Worm (Caenorhabditis elegans) whole organism, young adult: ENCODE measurements around the gene F59B1.4.
A peak's percentile ranks its signal among the peaks of the same experiment; 100 is the strongest.

Experiments
- D2030.7 ChIP-seq: fragments of 200-800 bp; sonication (Bioruptor generic); IDR thresholded peaks from 2 replicates; pipeline ENCODE4 v1.3.6; 2022; ENCODE audit warnings: missing genetic modification reagents, missing genetic modification characterization, missing compliant biosample characterization
- F22D6.2 ChIP-seq: sonication (generic microtip); optimal IDR thresholded peaks from 2 replicates; lab custom pipeline; 2016; ENCODE audit warnings: mild to moderate bottlenecking, missing genetic modification characterization, missing compliant biosample characterization
- F33H1.4 ChIP-seq: fragments of 200-800 bp; sonication (Bioruptor generic); IDR thresholded peaks from 2 replicates; pipeline ENCODE4 v1.3.6; 2022; ENCODE audit warnings: missing genetic modification reagents, missing genetic modification characterization, missing compliant biosample characterization
- F39B2.1 ChIP-seq: fragments of 200-800 bp; sonication (Bioruptor generic); IDR thresholded peaks from 2 replicates; pipeline ENCODE4 v1.3.6; 2022; ENCODE audit warnings: missing genetic modification reagents, missing genetic modification characterization, missing compliant biosample characterization
- T07F8.4 ChIP-seq: sonication (generic microtip); optimal IDR thresholded peaks from 2 replicates; lab custom pipeline; 2016; ENCODE audit warnings: mild to moderate bottlenecking, missing genetic modification characterization, moderate library complexity, missing compliant biosample characterization
- Y95B8A.8 ChIP-seq: fragments of 200-800 bp; sonication (Bioruptor generic); IDR thresholded peaks from 2 replicates; pipeline ENCODE4 v1.3.6; 2022; ENCODE audit warnings: missing genetic modification reagents, missing genetic modification characterization, missing compliant biosample characterization
- bed-1 ChIP-seq: fragments of 200-800 bp; sonication (Bioruptor generic); IDR thresholded peaks from 2 replicates; pipeline ENCODE4 v1.3.6; 2022; ENCODE audit warnings: missing genetic modification reagents, missing genetic modification characterization, missing compliant biosample characterization
- bed-2 ChIP-seq: fragments of 200-800 bp; sonication (Bioruptor generic); IDR thresholded peaks from 2 replicates; pipeline ENCODE4 v1.3.6; 2022; ENCODE audit warnings: missing genetic modification reagents, missing genetic modification characterization, missing compliant biosample characterization
- ccch-3 ChIP-seq: fragments of 200-800 bp; sonication (Bioruptor generic); optimal IDR thresholded peaks from 2 replicates; lab custom pipeline; 2018; ENCODE audit warnings: mild to moderate bottlenecking, missing genetic modification characterization, missing compliant biosample characterization
- ceh-27 ChIP-seq: fragments of 200-800 bp; sonication (Bioruptor generic); optimal IDR thresholded peaks from 2 replicates; lab custom pipeline; 2018; ENCODE audit warnings: mild to moderate bottlenecking, missing genetic modification characterization, moderate library complexity, missing compliant biosample characterization
- ceh-40 ChIP-seq: fragments of 200-800 bp; sonication (Bioruptor generic); IDR thresholded peaks from 2 replicates; pipeline ENCODE4 v1.3.6; 2022; ENCODE audit warnings: missing genetic modification characterization, missing compliant biosample characterization
- dox-1 ChIP-seq: fragments of 200-800 bp; sonication (Bioruptor generic); IDR thresholded peaks from 2 replicates; pipeline ENCODE4 v1.3.6; 2022; ENCODE audit warnings: missing genetic modification reagents, missing genetic modification characterization, missing compliant biosample characterization
- egl-44 ChIP-seq: fragments of 200-800 bp; sonication (Bioruptor generic); IDR thresholded peaks from 2 replicates; pipeline ENCODE4 v1.3.6; 2022; ENCODE audit warnings: missing genetic modification reagents, missing genetic modification characterization, missing compliant biosample characterization
- egrh-3 ChIP-seq: fragments of 200-800 bp; sonication (Bioruptor generic); IDR thresholded peaks from 2 replicates; pipeline ENCODE4 v1.3.6; 2022; ENCODE audit warnings: missing genetic modification reagents, missing genetic modification characterization, missing compliant biosample characterization
- fkh-3 ChIP-seq: sonication (generic microtip); optimal IDR thresholded peaks from 2 replicates; lab custom pipeline; 2016; ENCODE audit warnings: mild to moderate bottlenecking, missing genetic modification characterization, missing compliant biosample characterization
- him-1 ChIP-seq: sonication (generic microtip); optimal IDR thresholded peaks from 2 replicates; lab custom pipeline; 2016; ENCODE audit warnings: missing genotype, missing genetic modification reagents, missing genetic modification characterization, missing compliant biosample characterization
- hlh-12 ChIP-seq: sonication (generic microtip); optimal IDR thresholded peaks from 2 replicates; lab custom pipeline; 2016; ENCODE audit warnings: missing genetic modification characterization, missing compliant biosample characterization
- hlh-26 ChIP-seq: fragments of 200-800 bp; sonication (Bioruptor generic); conservative IDR thresholded peaks from 2 replicates; pipeline ENCODE4 v1.3.6; 2022; ENCODE audit warnings: missing genetic modification reagents, missing genetic modification characterization, missing compliant biosample characterization
- hmg-1.2 ChIP-seq: fragments of 200-800 bp; sonication (Bioruptor generic); IDR thresholded peaks from 2 replicates; pipeline ENCODE4 v1.3.6; 2022; ENCODE audit warnings: missing genetic modification reagents, missing genetic modification characterization, missing compliant biosample characterization
- hmg-20 ChIP-seq: fragments of 200-800 bp; sonication (Bioruptor generic); IDR thresholded peaks from 2 replicates; pipeline ENCODE4 v1.3.6; 2022; ENCODE audit warnings: missing genetic modification reagents, missing genetic modification characterization, missing compliant biosample characterization
- hsf-1 ChIP-seq: fragments of 200-800 bp; sonication (Bioruptor generic); IDR thresholded peaks from 2 replicates; pipeline ENCODE4 v1.3.6; 2022; ENCODE audit warnings: missing genetic modification reagents, missing genetic modification characterization, missing compliant biosample characterization
- lag-1 ChIP-seq: fragments of 200-800 bp; sonication (Bioruptor generic); IDR thresholded peaks from 2 replicates; pipeline ENCODE4 v1.3.6; 2022; ENCODE audit warnings: missing genetic modification reagents, missing genetic modification characterization, missing compliant biosample characterization
- let-526 ChIP-seq: fragments of 200-800 bp; sonication (Bioruptor generic); IDR thresholded peaks from 2 replicates; pipeline ENCODE4 v1.3.6; 2022; ENCODE audit warnings: missing genetic modification reagents, missing genetic modification characterization, missing compliant biosample characterization
- lin-26 ChIP-seq: fragments of 200-800 bp; sonication (Bioruptor generic); IDR thresholded peaks from 2 replicates; pipeline ENCODE4 v1.3.6; 2022; ENCODE audit warnings: missing genetic modification reagents, missing genetic modification characterization, missing compliant biosample characterization
- lin-40 ChIP-seq: sonication (generic microtip); optimal IDR thresholded peaks from 2 replicates; lab custom pipeline; 2016; ENCODE audit warnings: missing genetic modification characterization, mild to moderate bottlenecking, missing compliant biosample characterization, missing genotype, missing genetic modification reagents
- lir-1 ChIP-seq: fragments of 200-800 bp; sonication (Bioruptor generic); conservative IDR thresholded peaks from 2 replicates; pipeline ENCODE4 v1.3.6; 2022; ENCODE audit warnings: missing genetic modification reagents, missing genetic modification characterization, missing compliant biosample characterization
- madf-10 ChIP-seq: sonication (generic microtip); optimal IDR thresholded peaks from 2 replicates; lab custom pipeline; 2016; ENCODE audit warnings: mild to moderate bottlenecking, missing genetic modification characterization, missing compliant biosample characterization
- madf-8 ChIP-seq: fragments of 200-800 bp; sonication (Bioruptor generic); conservative IDR thresholded peaks from 2 replicates; pipeline ENCODE4 v1.3.6; 2022; ENCODE audit warnings: missing genetic modification reagents, missing genetic modification characterization, missing compliant biosample characterization
- mxl-1 ChIP-seq: sonication (generic microtip); optimal IDR thresholded peaks from 2 replicates; lab custom pipeline; 2016; ENCODE audit warnings: missing genetic modification characterization, missing compliant biosample characterization
- nhr-80 ChIP-seq: sonication (generic microtip); optimal IDR thresholded peaks from 2 replicates; lab custom pipeline; 2016; ENCODE audit warnings: missing genetic modification characterization, missing compliant biosample characterization
- pbrm-1 ChIP-seq: fragments of 200-800 bp; sonication (Bioruptor generic); IDR thresholded peaks from 2 replicates; pipeline ENCODE4 v1.3.6; 2022; ENCODE audit warnings: missing genetic modification reagents, missing genetic modification characterization, missing compliant biosample characterization
- rpc-1 ChIP-seq, 2 experiments: fragments of 150-350 bp in 1 of 2; sonication (generic microtip) in 1 of 2; optimal IDR thresholded peaks; 2 replicates each; lab custom pipeline; 2014 to 2018; ENCODE audit warnings: missing biosample characterization in 1 of 2, missing genetic modification characterization in 1 of 2, missing genetic modification reagents in 1 of 2, missing genotype in 1 of 2
- sdz-38 ChIP-seq: sonication (generic microtip); optimal IDR thresholded peaks from 2 replicates; lab custom pipeline; 2016; ENCODE audit warnings: missing genotype, missing genetic modification characterization, missing compliant biosample characterization
- snpc-1.3 ChIP-seq: sonication (generic microtip); optimal IDR thresholded peaks from 2 replicates; lab custom pipeline; 2017; ENCODE audit warnings: missing genetic modification characterization, mild to moderate bottlenecking, missing compliant biosample characterization, antibody characterized with exemption, moderate library complexity, missing genotype, missing genetic modification reagents; ENCODE audit not compliant: insufficient read depth
- snpc-4 ChIP-seq, 5 experiments: fragments of 150-350 bp in 1 of 5; sonication (generic microtip) in 4 of 5; optimal IDR thresholded peaks; 2 replicates each; lab custom pipeline; 2014 to 2018; ENCODE audit warnings: missing genetic modification characterization in 5 of 5, missing biosample characterization in 3 of 5, antibody characterized with exemption in 2 of 5, mild to moderate bottlenecking in 2 of 5, missing compliant biosample characterization in 2 of 5, missing genotype in 2 of 5, moderate library complexity in 2 of 5, missing genetic modification reagents in 1 of 5
- somi-1 ChIP-seq: fragments of 200-800 bp; sonication (Bioruptor generic); optimal IDR thresholded peaks from 2 replicates; lab custom pipeline; 2018; ENCODE audit warnings: mild to moderate bottlenecking, missing genetic modification characterization, missing compliant biosample characterization
- tlf-1 ChIP-seq: fragments of 200-800 bp; sonication (Bioruptor generic); optimal IDR thresholded peaks from 2 replicates; lab custom pipeline; 2018; ENCODE audit warnings: mild to moderate bottlenecking, missing genetic modification characterization, missing compliant biosample characterization
- unc-130 ChIP-seq: sonication (generic microtip); optimal IDR thresholded peaks from 2 replicates; lab custom pipeline; 2016; ENCODE audit warnings: missing genetic modification reagents, missing genetic modification characterization, missing compliant biosample characterization
- zim-3 ChIP-seq: sonication (generic microtip); optimal IDR thresholded peaks from 2 replicates; lab custom pipeline; 2017; ENCODE audit warnings: mild to moderate bottlenecking, missing genetic modification characterization, moderate library complexity, missing compliant biosample characterization
- ztf-25 ChIP-seq: fragments of 200-800 bp; sonication (Bioruptor generic); IDR thresholded peaks from 2 replicates; pipeline ENCODE4 v1.3.6; 2022; ENCODE audit warnings: missing genetic modification reagents, missing genetic modification characterization, missing compliant biosample characterization
- ztf-26 ChIP-seq: sonication (generic microtip); optimal IDR thresholded peaks from 2 replicates; lab custom pipeline; 2017; ENCODE audit warnings: missing genetic modification characterization, missing compliant biosample characterization
- ztf-28 ChIP-seq: fragments of 200-800 bp; sonication (Bioruptor generic); IDR thresholded peaks from 2 replicates; pipeline ENCODE4 v1.3.6; 2022; ENCODE audit warnings: missing genetic modification reagents, missing genetic modification characterization, missing compliant biosample characterization

Gene F59B1.4

DNA sequence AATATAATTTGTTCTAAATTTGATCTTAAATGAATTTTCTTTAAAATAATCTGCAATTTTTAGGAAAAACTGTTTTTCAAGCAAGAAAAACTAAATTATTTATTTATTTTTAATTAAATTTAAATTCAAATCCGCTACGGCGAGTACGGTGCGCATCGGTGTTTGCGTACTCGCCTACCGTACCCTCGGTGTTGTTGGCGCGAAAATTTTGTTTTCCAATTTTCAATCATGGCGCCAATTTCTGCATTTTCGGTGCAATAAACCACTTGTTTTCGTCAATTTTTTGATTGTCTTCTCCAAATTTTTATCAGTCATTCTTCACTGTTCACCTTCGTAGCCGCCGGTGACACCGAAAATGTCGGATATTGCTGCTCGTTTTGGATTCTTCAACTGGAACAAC lies 48.0 kb downstream of the F59B1.4 start, which contains the start of gene pygl-1 (continued):
- TF ChIP-seq hlh-12 (tag; lab: Kevin White, UChicago) (no peak), unc-130 (peak; percentile 95), let-526 (GFP tag; lab: Robert Waterston, UW) (no peak), hlh-26 (GFP tag; lab: Robert Waterston, UW) (no peak), hsf-1 (GFP tag; lab: Robert Waterston, UW) (peak; percentile 83), rpc-1 (optimal IDR thresholded peaks at IDR 0.05; lab: Kevin White, UChicago) (no peak), rpc-1 (tag; optimal IDR thresholded peaks at IDR 0.05; lab: Kevin White, UChicago) (no peak), tlf-1 (peak; percentile 94), snpc-1.3 (tag; lab: Kevin White, UChicago) (peak; percentile 92), hmg-20 (GFP tag; lab: Robert Waterston, UW) (no peak), zim-3 (tag; lab: Kevin White, UChicago) (no peak), F22D6.2 (no peak), D2030.7 (peak; percentile 99), egl-44 (no peak), fkh-3 (tag; lab: Kevin White, UChicago) (no peak), ceh-40 (GFP tag; lab: Robert Waterston, UW) (no peak), bed-1 (GFP tag; lab: Robert Waterston, UW) (no peak), lag-1 (GFP tag; lab: Robert Waterston, UW) (no peak), ccch-3 (GFP tag; lab: Kevin White, UChicago) (no peak), F39B2.1 (no peak), somi-1 (GFP tag; lab: Kevin White, UChicago) (no peak), lir-1 (GFP tag; lab: Robert Waterston, UW) (peak; percentile 71), Y95B8A.8 (GFP tag; lab: Robert Waterston, UW) (peak; percentile 95), ztf-25 (GFP tag; lab: Robert Waterston, UW) (no peak), egrh-3 (peak; percentile 12; the same call in 1 of the 2 replicates), sdz-38 (no peak), ztf-28 (GFP tag; lab: Robert Waterston, UW) (peak; percentile 69; the same call in 1 of the 2 replicates), mxl-1 (tag; lab: Kevin White, UChicago) (no peak), lin-40 (no peak), ztf-26 (no peak)

DNA sequence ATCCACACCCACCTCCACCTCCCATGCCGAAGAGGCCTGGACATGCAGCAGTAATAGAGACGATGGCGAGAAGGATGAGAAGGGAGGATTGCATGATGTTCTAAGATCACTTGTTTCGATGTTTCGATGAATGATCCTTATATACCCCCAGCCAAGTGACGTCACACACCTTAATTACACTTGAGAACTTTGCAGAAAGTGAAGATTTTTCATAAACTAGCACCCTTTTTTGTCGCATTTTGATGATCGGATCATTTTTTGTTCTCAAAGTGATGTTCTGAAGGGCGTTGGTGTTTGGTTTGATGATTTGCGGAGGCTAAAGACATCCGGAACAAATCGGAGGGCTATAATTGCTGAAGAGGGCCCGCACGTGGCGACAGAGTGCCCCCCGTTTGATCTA lies 51.1 kb downstream of the F59B1.4 start, which contains the start of gene grl-27:
TSS of gene grl-27 (minus strand) at position 101 of the 400 bp plus-strand sequence.
- TF ChIP-seq let-526 (GFP tag; lab: Robert Waterston, UW), result no peak
- no peak for TF ChIP-seq snpc-4 (GFP tag; optimal IDR thresholded peaks at IDR 0.05; lab: Kevin White, UChicago)
- no peak for TF ChIP-seq snpc-4 (tag; optimal IDR thresholded peaks at IDR 0.05; lab: Kevin White, UChicago)
- no peak for TF ChIP-seq bed-2 (GFP tag; lab: Robert Waterston, UW)
- no peak for TF ChIP-seq him-1 (tag; lab: Kevin White, UChicago)
- TF ChIP-seq pbrm-1 (GFP tag; lab: Robert Waterston, UW), result no peak
- no peak for TF ChIP-seq dox-1
- TF ChIP-seq madf-10 (tag; lab: Kevin White, UChicago), result no peak
- TF ChIP-seq ztf-28 (GFP tag; lab: Robert Waterston, UW), result no peak
- no peak for TF ChIP-seq ccch-3 (GFP tag; lab: Kevin White, UChicago)
- no peak for TF ChIP-seq T07F8.4 (tag; lab: Kevin White, UChicago)
- TF ChIP-seq madf-8 (GFP tag; lab: Robert Waterston, UW), result no peak
- no peak for TF ChIP-seq rpc-1 (optimal IDR thresholded peaks at IDR 0.05; lab: Kevin White, UChicago)
- no peak for TF ChIP-seq rpc-1 (tag; optimal IDR thresholded peaks at IDR 0.05; lab: Kevin White, UChicago)
- TF ChIP-seq ceh-27, result no peak
- TF ChIP-seq lin-26, result no peak
- TF ChIP-seq nhr-80 (tag; lab: Kevin White, UChicago), result no peak
- TF ChIP-seq hmg-1.2, result no peak
- no peak for TF ChIP-seq F33H1.4 (GFP tag; lab: Robert Waterston, UW)
- no peak for TF ChIP-seq bed-1 (GFP tag; lab: Robert Waterston, UW)
